Worm (Caenorhabditis elegans) whole organism, young adult: Measurements from ENCODE around the gene T26H5.11.

Experiments
- Y53G8AR.9 ChIP-seq: fragments of 200-800 bp; sonication (Bioruptor generic); conservative IDR thresholded peaks from 2 replicates; pipeline ENCODE4 v1.3.6; 2022; ENCODE audit warnings: missing genetic modification reagents, missing genetic modification characterization, missing compliant biosample characterization
- Y79H2A.3 ChIP-seq: fragments of 200-800 bp; sonication (Bioruptor generic); conservative IDR thresholded peaks from 2 replicates; pipeline ENCODE4 v1.3.6; 2022; ENCODE audit warnings: missing genetic modification reagents, missing genetic modification characterization, missing compliant biosample characterization
- ama-1 ChIP-seq, 3 experiments: fragments of 150-350 bp in 1 of 3; sonication (generic microtip) in 2 of 3; optimal IDR thresholded peaks; 2 replicates each; lab custom pipeline; 2014 to 2018; ENCODE audit warnings: missing biosample characterization in 2 of 3, missing genetic modification characterization in 2 of 3, missing genetic modification reagents in 2 of 3
- cebp-1 ChIP-seq, 2 experiments: fragments of 200-800 bp in 1 of 2; sonication (Bioruptor generic) in 1 of 2; sonication (generic microtip) in 1 of 2; IDR thresholded peaks in 1 of 2; optimal IDR thresholded peaks in 1 of 2; 2 replicates each; pipeline versions ENCODE4 v1.3.6 to Lab custom; 2017 to 2022; ENCODE audit warnings: missing compliant biosample characterization in 2 of 2, missing genetic modification characterization in 2 of 2, mild to moderate bottlenecking in 1 of 2, missing genetic modification reagents in 1 of 2, moderate library complexity in 1 of 2
- egl-44 ChIP-seq: fragments of 200-800 bp; sonication (Bioruptor generic); IDR thresholded peaks from 2 replicates; pipeline ENCODE4 v1.3.6; 2022; ENCODE audit warnings: missing genetic modification reagents, missing genetic modification characterization, missing compliant biosample characterization
- lag-1 ChIP-seq: fragments of 200-800 bp; sonication (Bioruptor generic); IDR thresholded peaks from 2 replicates; pipeline ENCODE4 v1.3.6; 2022; ENCODE audit warnings: missing genetic modification reagents, missing genetic modification characterization, missing compliant biosample characterization
- lin-35 ChIP-seq, 3 experiments: fragments of 150-350 bp in 2 of 3; sonication (generic microtip) in 1 of 3; optimal IDR thresholded peaks; 2 replicates each; lab custom pipeline; 2014 to 2018; ENCODE audit warnings: missing biosample characterization in 3 of 3, missing genetic modification characterization in 3 of 3, missing genetic modification reagents in 3 of 3
- lin-40 ChIP-seq: sonication (generic microtip); optimal IDR thresholded peaks from 2 replicates; lab custom pipeline; 2016; ENCODE audit warnings: missing genetic modification characterization, mild to moderate bottlenecking, missing compliant biosample characterization, missing genotype, missing genetic modification reagents
- nfya-1 ChIP-seq: sonication (generic microtip); optimal IDR thresholded peaks from 2 replicates; lab custom pipeline; 2017; ENCODE audit warnings: antibody characterized with exemption, missing compliant biosample characterization, missing genetic modification characterization, borderline replicate concordance; ENCODE audit not compliant: insufficient read depth
- nhr-179 ChIP-seq: sonication (generic microtip); optimal IDR thresholded peaks from 2 replicates; lab custom pipeline; 2016; ENCODE audit warnings: mild to moderate bottlenecking, missing genetic modification characterization, missing compliant biosample characterization
- snpc-3.4 ChIP-seq: sonication (generic microtip); optimal IDR thresholded peaks from 2 replicates; lab custom pipeline; 2017; ENCODE audit warnings: missing genetic modification characterization, mild to moderate bottlenecking, missing compliant biosample characterization, antibody characterized with exemption, moderate library complexity, missing genotype, missing genetic modification reagents
- snpc-4 ChIP-seq, 5 experiments: fragments of 150-350 bp in 1 of 5; sonication (generic microtip) in 4 of 5; optimal IDR thresholded peaks; 2 replicates each; lab custom pipeline; 2014 to 2018; ENCODE audit warnings: missing genetic modification characterization in 5 of 5, missing biosample characterization in 3 of 5, antibody characterized with exemption in 2 of 5, mild to moderate bottlenecking in 2 of 5, missing compliant biosample characterization in 2 of 5, missing genotype in 2 of 5, moderate library complexity in 2 of 5, missing genetic modification reagents in 1 of 5
- unc-62 ChIP-seq: fragments of 150-350 bp; optimal IDR thresholded peaks from 2 replicates; lab custom pipeline; 2014; ENCODE audit warnings: missing biosample characterization, missing genetic modification reagents, missing genetic modification characterization
- zim-3 ChIP-seq: sonication (generic microtip); optimal IDR thresholded peaks from 2 replicates; lab custom pipeline; 2017; ENCODE audit warnings: mild to moderate bottlenecking, missing genetic modification characterization, moderate library complexity, missing compliant biosample characterization

- TF ChIP-seq cebp-1 (GFP tag; IDR thresholded peaks at IDR 0.05; lab: Robert Waterston, UW) = no peak
- TF ChIP-seq cebp-1 (tag; optimal IDR thresholded peaks at IDR 0.05; lab: Kevin White, UChicago) = no peak
- no peak for TF ChIP-seq egl-44 (GFP tag; lab: Robert Waterston, UW)
- no peak for TF ChIP-seq unc-62
- no peak for TF ChIP-seq Y53G8AR.9 (GFP tag; lab: Robert Waterston, UW)
- no peak for TF ChIP-seq nhr-179 (tag; lab: Kevin White, UChicago)
- TF ChIP-seq snpc-4 (GFP tag; optimal IDR thresholded peaks at IDR 0.05; lab: Kevin White, UChicago) = no peak
- no peak for TF ChIP-seq snpc-4 (tag; optimal IDR thresholded peaks at IDR 0.05; lab: Kevin White, UChicago)
- no peak for TF ChIP-seq lag-1
- TF ChIP-seq lin-40 (tag; lab: Kevin White, UChicago) = no peak
- no peak for TF ChIP-seq lin-35 (GFP tag; optimal IDR thresholded peaks at IDR 0.05; lab: Kevin White, UChicago)
- TF ChIP-seq snpc-3.4 (tag; lab: Kevin White, UChicago) = no peak
- TF ChIP-seq Y79H2A.3 (GFP tag; lab: Robert Waterston, UW) = no peak
- TF ChIP-seq nfya-1 (tag; lab: Kevin White, UChicago) = no peak
- TF ChIP-seq ama-1 (optimal IDR thresholded peaks at IDR 0.05; lab: Kevin White, UChicago) = no peak
- no peak for TF ChIP-seq ama-1 (GFP tag; optimal IDR thresholded peaks at IDR 0.05; lab: Kevin White, UChicago)
- no peak for TF ChIP-seq zim-3 (tag; lab: Kevin White, UChicago)
Observed at ce11 chrV:15436133-15436532, 8.0 kb downstream of the T26H5.11 start.
